Worm (Caenorhabditis elegans) whole organism, midembryonic: ENCODE data around the gene F53H4.3.
A peak's percentile ranks its signal among the peaks of the same experiment; 100 is the strongest.

Source experiments
- T22C8.4 ChIP-seq: fragments of 200-800 bp; sonication (Bioruptor generic); IDR thresholded peaks from 2 replicates; pipeline ENCODE4 v1.3.6; 2022; ENCODE audit warnings: missing genetic modification characterization, missing compliant biosample characterization
- cog-1 ChIP-seq: sonication (generic microtip); optimal IDR thresholded peaks from 2 replicates; lab custom pipeline; 2016; ENCODE audit warnings: missing genetic modification characterization, missing compliant biosample characterization
- flt-1 ChIP-seq: fragments of 200-800 bp; sonication (Bioruptor generic); IDR thresholded peaks from 2 replicates; pipeline ENCODE4 v1.3.6; 2022; ENCODE audit warnings: missing genetic modification characterization, missing compliant biosample characterization
- klf-2 ChIP-seq: fragments of 200-800 bp; sonication (Bioruptor generic); conservative IDR thresholded peaks from 2 replicates; pipeline ENCODE4 v1.3.6; 2022; ENCODE audit warnings: missing genetic modification reagents, missing genetic modification characterization, missing compliant biosample characterization
- med-1 ChIP-seq: sonication (generic microtip); optimal IDR thresholded peaks from 2 replicates; lab custom pipeline; 2017; ENCODE audit warnings: missing genetic modification characterization, mild to moderate bottlenecking, missing compliant biosample characterization, antibody characterized with exemption, missing genetic modification reagents; ENCODE audit not compliant: insufficient read depth
- ref-1 ChIP-seq: fragments of 200-800 bp; sonication (Bioruptor generic); conservative IDR thresholded peaks from 2 replicates; pipeline ENCODE4 v1.3.6; 2022; ENCODE audit warnings: missing genetic modification reagents, missing genetic modification characterization, missing compliant biosample characterization
- tab-1 ChIP-seq: fragments of 200-800 bp; sonication (Bioruptor generic); IDR thresholded peaks from 2 replicates; pipeline ENCODE4 v1.3.6; 2022; ENCODE audit warnings: missing genetic modification characterization, missing compliant biosample characterization
- ztf-23 ChIP-seq: fragments of 200-800 bp; sonication (Bioruptor generic); IDR thresholded peaks from 2 replicates; pipeline ENCODE4 v1.3.6; 2022; ENCODE audit warnings: missing genetic modification reagents, missing genetic modification characterization, missing compliant biosample characterization
- ztf-29 ChIP-seq: fragments of 200-800 bp; sonication (Bioruptor generic); IDR thresholded peaks from 2 replicates; pipeline ENCODE4 v1.3.6; 2022; ENCODE audit warnings: missing genetic modification reagents, missing genetic modification characterization, missing compliant biosample characterization

The F53H4.3 gene

ce11 chrX:15892525-15892924 is 5.1 kb upstream of the F53H4.3 start:
- TF ChIP-seq klf-2 (GFP tag; lab: Robert Waterston, UW): no peak
- no peak for TF ChIP-seq ztf-29 (GFP tag; lab: Robert Waterston, UW)
- TF ChIP-seq ref-1 (GFP tag; lab: Robert Waterston, UW): no peak
- no peak for TF ChIP-seq cog-1 (tag; lab: Kevin White, UChicago)
- no peak for TF ChIP-seq med-1 (GFP tag; lab: Kevin White, UChicago)
- no peak for TF ChIP-seq T22C8.4 (GFP tag; lab: Robert Waterston, UW)
- TF ChIP-seq ztf-23 (GFP tag; lab: Robert Waterston, UW): no peak
- TF ChIP-seq tab-1 (GFP tag; lab: Robert Waterston, UW): no peak
- no peak for TF ChIP-seq flt-1 (GFP tag; lab: Robert Waterston, UW)

- no peak for TF ChIP-seq ztf-29 (GFP tag; lab: Robert Waterston, UW)
- no peak for TF ChIP-seq cog-1 (tag; lab: Kevin White, UChicago)
- TF ChIP-seq ref-1 (GFP tag; lab: Robert Waterston, UW): no peak
- no peak for TF ChIP-seq ztf-23 (GFP tag; lab: Robert Waterston, UW)
- TF ChIP-seq flt-1 (GFP tag; lab: Robert Waterston, UW): no peak
- no peak for TF ChIP-seq tab-1 (GFP tag; lab: Robert Waterston, UW)
- no peak for TF ChIP-seq T22C8.4 (GFP tag; lab: Robert Waterston, UW)
- no peak for TF ChIP-seq klf-2 (GFP tag; lab: Robert Waterston, UW)
- no peak for TF ChIP-seq med-1 (GFP tag; lab: Kevin White, UChicago)
Observed at ce11 chrX:15887989-15888388, 594 bp upstream of the F53H4.3 start.

DNA sequence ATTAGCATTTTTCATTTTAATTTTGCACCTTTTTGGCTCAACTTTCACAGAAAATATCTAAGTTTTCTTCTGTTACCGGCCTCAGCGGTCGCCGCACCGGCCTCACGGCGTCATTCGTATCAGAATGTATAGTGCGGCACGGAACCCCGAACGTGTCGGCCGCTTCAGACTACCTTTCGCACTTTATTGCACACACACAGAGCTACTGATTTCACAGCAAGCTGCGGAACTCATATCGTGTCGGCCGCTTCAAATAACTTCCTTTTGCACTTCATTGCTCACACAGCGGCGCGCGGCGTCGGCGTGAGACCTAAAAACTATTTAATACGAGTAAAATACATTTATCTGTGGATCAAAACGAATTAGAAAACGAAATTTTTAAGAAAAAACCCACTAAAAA is 2.9 kb downstream of the F53H4.3 start:
- no peak for TF ChIP-seq ref-1 (GFP tag; lab: Robert Waterston, UW)
- TF ChIP-seq ztf-23 (GFP tag; lab: Robert Waterston, UW): no peak
- TF ChIP-seq flt-1 (GFP tag; lab: Robert Waterston, UW): no peak
- TF ChIP-seq T22C8.4 (GFP tag; lab: Robert Waterston, UW): no peak
- no peak for TF ChIP-seq cog-1 (tag; lab: Kevin White, UChicago)
- no peak for TF ChIP-seq tab-1 (GFP tag; lab: Robert Waterston, UW)
- no peak for TF ChIP-seq med-1 (GFP tag; lab: Kevin White, UChicago)
- no peak for TF ChIP-seq klf-2 (GFP tag; lab: Robert Waterston, UW)
- TF ChIP-seq ztf-29 (GFP tag; lab: Robert Waterston, UW): no peak

DNA sequence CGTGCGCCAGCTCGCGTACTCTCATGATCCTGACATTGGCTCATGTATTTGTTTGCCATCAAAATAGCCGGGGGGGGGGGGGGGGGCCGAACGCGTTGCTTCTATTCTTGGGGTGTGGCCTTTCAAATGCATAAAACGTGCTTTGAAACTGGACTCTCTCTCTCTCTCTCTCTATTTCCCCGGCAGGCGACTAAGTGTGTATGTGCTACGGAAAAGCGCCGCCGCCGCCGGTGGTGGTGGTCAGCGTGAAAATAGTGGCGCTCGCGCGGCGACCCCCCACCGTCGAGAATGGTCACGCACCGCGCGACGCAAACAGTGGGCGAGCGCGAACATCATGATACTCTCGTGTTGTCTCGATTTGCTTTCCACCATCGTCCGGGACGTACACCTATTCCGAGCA is 6.4 kb downstream of the F53H4.3 start:
- TF ChIP-seq flt-1 (GFP tag; lab: Robert Waterston, UW) (no peak), tab-1 (GFP tag; lab: Robert Waterston, UW) (0 out of 2 replicates have a peak, but pooled peaks have one; percentile 10)

DNA sequence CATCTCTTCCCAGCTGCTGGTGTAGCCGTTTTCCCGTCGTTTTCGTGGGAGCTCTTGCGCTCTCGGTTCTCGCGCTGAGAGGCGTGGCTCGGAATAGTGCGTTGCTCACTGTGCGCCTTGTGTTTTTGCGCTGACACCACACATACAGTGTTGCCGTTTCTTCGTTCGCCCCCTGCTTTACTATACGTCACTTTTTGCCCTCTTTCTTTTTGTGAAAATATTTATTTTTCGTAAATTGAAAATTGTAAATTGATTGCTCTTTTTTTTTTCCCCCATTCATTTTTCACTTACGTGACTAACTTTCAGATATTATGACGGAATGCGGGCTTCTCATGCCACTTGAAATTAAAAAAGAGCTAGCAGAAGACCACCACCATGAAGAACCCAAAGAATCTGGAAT is 8.6 kb downstream of the F53H4.3 start, which contains the start of gene gmeb-2:
TSS of gene gmeb-2 (plus strand) at position 301 of the 400 bp plus-strand sequence.
- no peak for TF ChIP-seq tab-1 (GFP tag; lab: Robert Waterston, UW)
- no peak for TF ChIP-seq flt-1 (GFP tag; lab: Robert Waterston, UW)

DNA sequence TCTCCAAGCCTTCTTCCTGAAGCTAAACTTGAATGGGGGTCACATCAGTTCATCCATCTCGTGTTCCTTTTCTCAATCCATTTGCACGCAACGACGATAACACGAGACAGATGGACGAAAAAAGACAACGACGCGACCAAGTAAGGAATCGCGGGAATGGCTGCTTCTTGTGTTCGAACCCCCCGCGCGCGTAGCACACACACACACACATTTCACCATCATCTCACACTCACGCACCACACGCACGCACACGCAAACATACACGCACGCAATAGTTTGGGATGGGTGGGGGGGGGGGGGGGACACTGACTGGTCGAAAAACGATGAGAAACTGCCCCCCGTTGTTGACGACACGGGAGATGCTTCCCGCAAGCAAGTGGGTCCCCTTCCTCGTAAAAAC is 10.5 kb downstream of the F53H4.3 start:
- TF ChIP-seq klf-2 (GFP tag; lab: Robert Waterston, UW) (no peak), cog-1 (tag; lab: Kevin White, UChicago) (no peak), ref-1 (GFP tag; lab: Robert Waterston, UW) (no peak), T22C8.4 (GFP tag; lab: Robert Waterston, UW) (no peak), flt-1 (GFP tag; lab: Robert Waterston, UW) (no peak), ztf-29 (GFP tag; lab: Robert Waterston, UW) (no peak), tab-1 (GFP tag; lab: Robert Waterston, UW) (0 out of 2 replicates have a peak, but pooled peaks have one; percentile 51), ztf-23 (GFP tag; lab: Robert Waterston, UW) (0 out of 2 replicates have a peak, but pooled peaks have one; percentile 62), med-1 (GFP tag; lab: Kevin White, UChicago) (no peak)

DNA sequence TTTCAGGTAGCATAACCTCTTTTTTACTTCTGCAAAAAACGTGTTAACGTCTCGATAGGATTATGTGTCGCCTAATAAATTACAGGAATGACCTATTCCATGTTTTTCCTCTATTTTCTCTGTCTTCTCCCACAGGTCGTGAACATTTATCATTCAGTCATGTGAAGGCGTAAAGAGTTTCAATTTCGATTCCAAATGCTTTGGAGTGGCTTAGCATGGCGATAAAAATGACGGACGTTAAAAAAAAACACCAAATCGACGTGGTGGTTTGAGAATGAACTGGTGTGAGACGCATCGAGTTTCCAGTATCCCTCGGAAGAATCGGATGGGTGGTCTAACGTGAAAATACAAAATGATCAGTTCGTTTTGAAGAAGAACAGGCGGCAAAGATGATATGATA is 17.8 kb downstream of the F53H4.3 start:
- TF ChIP-seq cog-1 (tag; lab: Kevin White, UChicago) (no peak), klf-2 (GFP tag; lab: Robert Waterston, UW) (no peak), ztf-23 (GFP tag; lab: Robert Waterston, UW) (no peak), ztf-29 (GFP tag; lab: Robert Waterston, UW) (no peak), T22C8.4 (GFP tag; lab: Robert Waterston, UW) (no peak), ref-1 (GFP tag; lab: Robert Waterston, UW) (no peak), tab-1 (GFP tag; lab: Robert Waterston, UW) (no peak), flt-1 (GFP tag; lab: Robert Waterston, UW) (no peak), med-1 (GFP tag; lab: Kevin White, UChicago) (no peak)

DNA sequence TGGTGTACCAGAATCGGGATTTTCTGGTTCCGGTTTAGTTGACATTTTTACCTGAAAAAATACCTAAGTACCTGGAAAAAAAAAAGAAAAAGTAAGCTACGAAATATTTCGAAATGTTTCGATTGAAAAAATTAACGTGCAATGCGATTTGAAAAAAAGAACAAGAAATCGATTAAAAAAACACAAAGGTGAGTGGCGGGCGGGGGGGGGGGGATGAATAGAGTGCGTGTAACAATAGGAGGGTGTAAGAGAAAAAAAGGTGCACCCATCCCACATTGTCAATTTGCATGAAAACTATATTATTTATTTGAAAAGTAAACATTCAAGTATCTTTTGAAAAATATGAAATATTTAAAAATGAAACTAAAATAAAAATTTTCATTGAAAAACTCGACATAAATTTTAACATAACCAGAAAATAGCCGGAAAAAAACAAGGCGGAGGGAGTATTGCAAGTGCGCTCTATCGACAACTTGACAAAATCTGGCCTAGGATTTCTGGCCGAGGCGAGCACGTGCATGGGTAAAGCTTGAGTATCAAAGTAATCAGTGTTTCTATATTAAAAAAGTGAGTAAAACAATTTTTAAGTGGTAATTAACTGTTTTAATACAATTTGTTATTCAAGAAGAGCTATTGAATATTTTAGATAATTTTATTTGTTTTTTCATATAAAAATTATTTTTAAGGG is 21.4 kb downstream of the F53H4.3 start, which contains the start of the genes csb-1 and F53H4.4:
TSS of gene csb-1 (minus strand) at position 51 of the 688 bp plus-strand sequence.
TSS of gene F53H4.4 (plus strand) at position 520 of the 688 bp plus-strand sequence.
- TF ChIP-seq cog-1 (tag; lab: Kevin White, UChicago): peak; percentile 18
- TF ChIP-seq med-1 (GFP tag; lab: Kevin White, UChicago): no peak
- TF ChIP-seq ztf-23 (GFP tag; lab: Robert Waterston, UW): no peak

DNA sequence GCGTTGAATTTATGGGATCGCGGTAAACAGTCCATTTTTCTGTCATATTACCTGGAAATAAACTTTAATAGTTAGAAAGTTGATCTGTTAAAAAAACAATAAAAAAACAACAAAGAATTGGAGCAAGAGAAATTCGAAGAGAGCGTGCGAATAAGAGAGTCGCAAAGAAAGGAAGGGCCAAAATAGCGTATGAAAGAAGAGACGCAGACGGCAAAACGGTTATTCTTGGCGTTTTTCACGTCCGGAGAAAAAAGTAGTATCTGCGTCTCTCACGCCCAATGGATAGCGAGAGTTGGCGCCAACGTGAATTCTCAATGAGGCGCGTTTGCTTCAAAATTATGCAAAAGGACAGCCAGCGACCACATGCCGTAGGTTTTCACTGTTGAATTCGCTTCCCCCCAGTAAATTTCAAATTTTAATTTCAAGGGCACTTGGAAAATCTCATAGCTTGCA is 26.8 kb downstream of the F53H4.3 start, which contains the start of gene F53H4.6:
TSS of gene F53H4.6 (minus strand) at position 51 of the 453 bp plus-strand sequence.
- TF ChIP-seq tab-1 (GFP tag; lab: Robert Waterston, UW): no peak
- TF ChIP-seq ref-1 (GFP tag; lab: Robert Waterston, UW): no peak
- no peak for TF ChIP-seq ztf-23 (GFP tag; lab: Robert Waterston, UW)
- TF ChIP-seq flt-1 (GFP tag; lab: Robert Waterston, UW): no peak
- TF ChIP-seq med-1 (GFP tag; lab: Kevin White, UChicago): no peak
- TF ChIP-seq klf-2 (GFP tag; lab: Robert Waterston, UW): no peak
- TF ChIP-seq ztf-29 (GFP tag; lab: Robert Waterston, UW): no peak
- TF ChIP-seq T22C8.4 (GFP tag; lab: Robert Waterston, UW): no peak
